Fruit fly (Drosophila melanogaster): ENCODE results near the gene CG2082.

Gene CG2082

DNA sequence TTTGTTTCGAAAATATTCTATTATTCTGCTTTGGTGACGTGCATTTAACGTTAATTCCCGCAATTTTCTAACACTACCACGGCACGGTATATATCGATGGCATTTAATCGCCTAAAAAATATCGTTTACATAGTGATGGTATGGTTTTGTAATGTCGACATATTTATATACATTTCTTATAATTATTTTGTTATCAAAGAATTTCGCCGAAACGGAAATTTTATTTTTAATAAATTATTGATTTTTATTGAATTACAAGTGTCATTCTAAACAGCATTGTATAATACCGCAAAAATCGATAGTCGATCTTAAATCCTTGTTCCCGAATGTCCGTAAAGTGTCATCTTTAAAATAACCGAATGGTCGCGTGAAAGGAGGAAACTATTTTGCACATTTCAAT lies 43.6 kb upstream of the CG2082 start, which contains the start of the genes Sec20 and dgrn (continued):
- TF ChIP-seq prd (optimal IDR thresholded peaks at IDR 0.05) = no peak
- peak; percentile 75 for TF ChIP-seq prd (GFP tag; IDR thresholded peaks at IDR 0.05)
- peak; percentile 6 for TF ChIP-seq CrebB (tag; optimal IDR thresholded peaks at IDR 0.05)
- peak; percentile 95 for TF ChIP-seq amos (GFP tag; IDR thresholded peaks at IDR 0.05; ENCODE audit: partially characterized antibody)
- peak; percentile 66 for TF ChIP-seq zfh1 (GFP tag; IDR thresholded peaks at IDR 0.05)
- TF ChIP-seq CG3407 (GFP tag; optimal IDR thresholded peaks at IDR 0.05) = peak; percentile 25
- TF ChIP-seq CG12104 (GFP tag; optimal IDR thresholded peaks at IDR 0.05) = peak; percentile 38
- peak; percentile 84 for TF ChIP-seq slbo (GFP tag; IDR thresholded peaks at IDR 0.05)
- TF ChIP-seq CG17802 (tag; optimal IDR thresholded peaks at IDR 0.05) = no peak
- TF ChIP-seq Ssrp (tag; optimal IDR thresholded peaks at IDR 0.05) = peak; percentile 59
- TF ChIP-seq Meics (GFP tag; optimal IDR thresholded peaks at IDR 0.05) = peak; percentile 46
- no peak for TF ChIP-seq CG4282 (GFP tag; optimal IDR thresholded peaks at IDR 0.05)
- no peak for TF ChIP-seq CG1832 (GFP tag; optimal IDR thresholded peaks at IDR 0.05)
- TF ChIP-seq Antp (GFP tag; optimal IDR thresholded peaks at IDR 0.05) = no peak
- TF ChIP-seq br (optimal IDR thresholded peaks at IDR 0.05) = no peak
- peak; percentile 83 for TF ChIP-seq lbe (GFP tag; optimal IDR thresholded peaks at IDR 0.05)
- TF ChIP-seq vnd (GFP tag; IDR thresholded peaks at IDR 0.05; ENCODE audit: partially characterized antibody) = peak; percentile 94
- TF ChIP-seq Nf-YC (tag; optimal IDR thresholded peaks at IDR 0.05) = peak; percentile 66
- TF ChIP-seq HHEX (GFP tag; optimal IDR thresholded peaks at IDR 0.05) = peak; percentile 7
- peak; percentile 77 for TF ChIP-seq PHDP (tag; optimal IDR thresholded peaks at IDR 0.05)
- no peak for TF ChIP-seq ham (GFP tag; IDR thresholded peaks at IDR 0.05)
- no peak for TF ChIP-seq tx (GFP tag; optimal IDR thresholded peaks at IDR 0.05)
- TF ChIP-seq CG34422 (GFP tag; IDR thresholded peaks at IDR 0.05) = peak; percentile 37; the same call in 1 of the 3 replicates
- TF ChIP-seq knrl (GFP tag; IDR thresholded peaks at IDR 0.05; ENCODE audit: partially characterized antibody) = peak; percentile 97
- peak; percentile 76 for TF ChIP-seq lilli (GFP tag; optimal IDR thresholded peaks at IDR 0.05)
- peak; percentile 91 for TF ChIP-seq YL-1 (GFP tag; optimal IDR thresholded peaks at IDR 0.05)
- no peak for TF ChIP-seq ERR (GFP tag; optimal IDR thresholded peaks at IDR 0.05)
- no peak for TF ChIP-seq CG4707 (GFP tag; optimal IDR thresholded peaks at IDR 0.05)
- TF ChIP-seq CG18476 (GFP tag; optimal IDR thresholded peaks at IDR 0.05) = peak; percentile 52
- peak; percentile 71 for TF ChIP-seq lab (GFP tag; optimal IDR thresholded peaks at IDR 0.05)
- TF ChIP-seq CG34224 (GFP tag; IDR thresholded peaks at IDR 0.05; ENCODE audit: partially characterized antibody) = peak; percentile 90
- peak; percentile 83 for TF ChIP-seq nmo (GFP tag; optimal IDR thresholded peaks at IDR 0.05)
- TF ChIP-seq CG13624 (GFP tag; optimal IDR thresholded peaks at IDR 0.05) = peak; percentile 25
- no peak for TF ChIP-seq emc (GFP tag; optimal IDR thresholded peaks at IDR 0.05)
- TF ChIP-seq fd3F (GFP tag; optimal IDR thresholded peaks at IDR 0.05) = peak; percentile 32
- TF ChIP-seq CG14710 (tag; optimal IDR thresholded peaks at IDR 0.05) = peak; percentile 89
- peak; percentile 50; the same call in 1 of the 2 replicates for TF ChIP-seq CG32772 (GFP tag; IDR thresholded peaks at IDR 0.05)
- peak; percentile 69 for TF ChIP-seq CG8290 (GFP tag; optimal IDR thresholded peaks at IDR 0.05)
- no peak for TF ChIP-seq CG8290 (tag; optimal IDR thresholded peaks at IDR 0.05)
- TF ChIP-seq tgo (GFP tag; IDR thresholded peaks at IDR 0.05) = peak; percentile 51
- TF ChIP-seq CG10321 (GFP tag; IDR thresholded peaks at IDR 0.05) = no peak
- peak; percentile 50 for TF ChIP-seq cato (GFP tag; optimal IDR thresholded peaks at IDR 0.05; ENCODE audit: borderline replicate concordance)
- TF ChIP-seq ind (GFP tag; optimal IDR thresholded peaks at IDR 0.05) = peak; percentile 70
- TF ChIP-seq fd96Cb (tag; optimal IDR thresholded peaks at IDR 0.05) = peak; percentile 31
- no peak for TF ChIP-seq gcm2 (GFP tag; optimal IDR thresholded peaks at IDR 0.05)
- no peak for TF ChIP-seq CG2889 (GFP tag; IDR thresholded peaks at IDR 0.05)
- peak; percentile 43 for TF ChIP-seq CG14014 (GFP tag; IDR thresholded peaks at IDR 0.05)
- no peak for TF ChIP-seq CG7357 (GFP tag; IDR thresholded peaks at IDR 0.05)
- peak; percentile 46 for TF ChIP-seq CG18619 (GFP tag; optimal IDR thresholded peaks at IDR 0.05)
- TF ChIP-seq sd (tag; optimal IDR thresholded peaks at IDR 0.05) = peak; percentile 75
- TF ChIP-seq CG11696 (GFP tag; IDR thresholded peaks at IDR 0.05) = no peak
- peak; percentile 30; the same call in 1 of the 2 replicates for TF ChIP-seq lmd (GFP tag; IDR thresholded peaks at IDR 0.05)

Measured in whole organism, embryonic.